Fruit fly (Drosophila melanogaster): ENCODE results near the gene CG3213.

dm6 chr2L:3558299-3558698, 38.8 kb upstream of the CG3213 start:
- TF ChIP-seq Scr (GFP tag; IDR thresholded peaks at IDR 0.05; ENCODE audit: partially characterized antibody) = no peak
- no peak for TF ChIP-seq tup (GFP tag; optimal IDR thresholded peaks at IDR 0.05)
- TF ChIP-seq Spps (tag; optimal IDR thresholded peaks at IDR 0.05) = no peak
- no peak for TF ChIP-seq btn (GFP tag; optimal IDR thresholded peaks at IDR 0.05)
- no peak for TF ChIP-seq nerfin-1 (tag; optimal IDR thresholded peaks at IDR 0.05)
- TF ChIP-seq CG8281 (tag; optimal IDR thresholded peaks at IDR 0.05) = no peak
- TF ChIP-seq HLHmδ (GFP tag; optimal IDR thresholded peaks at IDR 0.05) = no peak
- TF ChIP-seq CG2120 (GFP tag; optimal IDR thresholded peaks at IDR 0.05) = no peak
- no peak for TF ChIP-seq pan (optimal IDR thresholded peaks at IDR 0.05)
- no peak for TF ChIP-seq pan (GFP tag; optimal IDR thresholded peaks at IDR 0.05 in 1 of 2, IDR thresholded peaks at IDR 0.05 in 1 of 2)
- no peak for TF ChIP-seq hth (optimal IDR thresholded peaks at IDR 0.05)
- TF ChIP-seq CG9817 (tag; optimal IDR thresholded peaks at IDR 0.05) = no peak
- no peak for TF ChIP-seq Stat92E (GFP tag; optimal IDR thresholded peaks at IDR 0.05)
- no peak for TF ChIP-seq fd96Cb (tag; optimal IDR thresholded peaks at IDR 0.05)

All from whole organism, embryonic.